In genomic region chrII:3248043-3248718, ce11 we compare ENCODE assay signal across 4 worm cellular contexts.
A peak's percentile ranks its signal among the peaks of the same experiment; 100 is the strongest.
TF ChIP-seq lines count a peak whose summit lies in the region.

Gene fbxc-50 (minus strand): TSS chrII:3248123.
Gene C17F4.2 (plus strand): TSS chrII:3248668.

TF ChIP-seq in whole organism, L1 larva, 84 proteins besides CTCF, POLR2A, EP300 and RAD21:
- TF ChIP-seq blmp-1 (tag; optimal IDR thresholded peaks at IDR 0.05; lab: Kevin White, UChicago), result peak; percentile 80
- TF ChIP-seq nhr-77 (tag; optimal IDR thresholded peaks at IDR 0.05; lab: Kevin White, UChicago), result no peak
- no peak for TF ChIP-seq efl-1 (optimal IDR thresholded peaks at IDR 0.05; lab: Kevin White, UChicago)
- peak in 1 of 2 experiments; percentile 56 for TF ChIP-seq efl-1 (GFP tag; optimal IDR thresholded peaks at IDR 0.05 in 1 of 2; lab: Kevin White, UChicago)

TF ChIP-seq in whole organism, midembryonic, 9 proteins besides CTCF, POLR2A, EP300 and RAD21:
- no peak for TF ChIP-seq tab-1 (GFP tag; IDR thresholded peaks at IDR 0.05; lab: Robert Waterston, UW)
- TF ChIP-seq flt-1 (GFP tag; IDR thresholded peaks at IDR 0.05; lab: Robert Waterston, UW), result no peak
- TF ChIP-seq cog-1 (tag; optimal IDR thresholded peaks at IDR 0.05; lab: Kevin White, UChicago), result no peak
- no peak for TF ChIP-seq klf-2 (GFP tag; conservative IDR thresholded peaks at IDR 0.05; lab: Robert Waterston, UW)
- no peak for TF ChIP-seq med-1 (GFP tag; optimal IDR thresholded peaks at IDR 0.05; lab: Kevin White, UChicago; ENCODE audit: insufficient read depth)
- 0 out of 2 replicates have a peak, but pooled peaks have one; percentile 36 for TF ChIP-seq T22C8.4 (GFP tag; IDR thresholded peaks at IDR 0.05; lab: Robert Waterston, UW)
- TF ChIP-seq ref-1 (GFP tag; conservative IDR thresholded peaks at IDR 0.05; lab: Robert Waterston, UW), result no peak

TF ChIP-seq in whole organism, mixed stage, embryonic, 35 proteins besides CTCF, POLR2A, EP300 and RAD21:
- TF ChIP-seq blmp-1 (tag; optimal IDR thresholded peaks at IDR 0.05; lab: Kevin White, UChicago) (no peak), hlh-1 (tag; optimal IDR thresholded peaks at IDR 0.05; lab: Kevin White, UChicago) (peak; percentile 35)
TF ChIP-seq in whole organism, mixed stage, embryonic: peak in this region for 1.

TF ChIP-seq in whole organism, young adult, 124 proteins besides CTCF, POLR2A, EP300 and RAD21:
- TF ChIP-seq sptf-2 (GFP tag; optimal IDR thresholded peaks at IDR 0.05; lab: Kevin White, UChicago) (no peak), xnd-1 (tag; optimal IDR thresholded peaks at IDR 0.05; lab: Kevin White, UChicago) (peak; percentile 77), ZK185.1 (tag; optimal IDR thresholded peaks at IDR 0.05; lab: Kevin White, UChicago; ENCODE audit: poor library complexity, severe bottlenecking) (no peak), F57A8.1 (GFP tag; optimal IDR thresholded peaks at IDR 0.05; lab: Kevin White, UChicago) (no peak), lsl-1 (GFP tag; optimal IDR thresholded peaks at IDR 0.05; lab: Kevin White, UChicago) (peak; percentile 27), snpc-3.4 (tag; optimal IDR thresholded peaks at IDR 0.05; lab: Kevin White, UChicago) (peak; percentile 13), F33H1.4 (GFP tag; IDR thresholded peaks at IDR 0.05; lab: Robert Waterston, UW) (0 out of 2 replicates have a peak, but pooled peaks have one; percentile 24), madf-8 (GFP tag; conservative IDR thresholded peaks at IDR 0.05; lab: Robert Waterston, UW) (peak; percentile 86), ztf-28 (GFP tag; IDR thresholded peaks at IDR 0.05; lab: Robert Waterston, UW) (no peak), rpc-1 (optimal IDR thresholded peaks at IDR 0.05; lab: Kevin White, UChicago) (no peak), rpc-1 (tag; optimal IDR thresholded peaks at IDR 0.05; lab: Kevin White, UChicago) (no peak), ets-4 (GFP tag; optimal IDR thresholded peaks at IDR 0.05; lab: Kevin White, UChicago) (no peak), dpff-1 (tag; optimal IDR thresholded peaks at IDR 0.05; lab: Kevin White, UChicago) (no peak), ccch-3 (GFP tag; optimal IDR thresholded peaks at IDR 0.05; lab: Kevin White, UChicago) (no peak), mxl-1 (tag; optimal IDR thresholded peaks at IDR 0.05; lab: Kevin White, UChicago) (no peak), B0035.1 (tag; optimal IDR thresholded peaks at IDR 0.05; lab: Kevin White, UChicago) (no peak), ceh-79 (tag; optimal IDR thresholded peaks at IDR 0.05; lab: Kevin White, UChicago) (no peak), F57C9.4 (tag; optimal IDR thresholded peaks at IDR 0.05; lab: Kevin White, UChicago) (no peak), lag-1 (GFP tag; IDR thresholded peaks at IDR 0.05; lab: Robert Waterston, UW) (no peak), bed-2 (GFP tag; IDR thresholded peaks at IDR 0.05; lab: Robert Waterston, UW) (no peak), unc-130 (GFP tag; optimal IDR thresholded peaks at IDR 0.05; lab: Kevin White, UChicago) (no peak), snpc-1.1 (tag; optimal IDR thresholded peaks at IDR 0.05; lab: Kevin White, UChicago; ENCODE audit: insufficient read depth) (peak; percentile 31), atf-7 (tag; optimal IDR thresholded peaks at IDR 0.05; lab: Kevin White, UChicago) (no peak), sea-2 (GFP tag; IDR thresholded peaks at IDR 0.05; lab: Robert Waterston, UW) (no peak), madf-3 (GFP tag; IDR thresholded peaks at IDR 0.05; lab: Robert Waterston, UW) (no peak), efl-1 (GFP tag; optimal IDR thresholded peaks at IDR 0.05; lab: Kevin White, UChicago) (peak; percentile 90), egrh-3 (GFP tag; IDR thresholded peaks at IDR 0.05; lab: Robert Waterston, UW) (no peak), nhr-80 (tag; optimal IDR thresholded peaks at IDR 0.05; lab: Kevin White, UChicago) (no peak), gei-17 (GFP tag; optimal IDR thresholded peaks at IDR 0.05; lab: Kevin White, UChicago) (no peak), rec-8 (tag; optimal IDR thresholded peaks at IDR 0.05; lab: Kevin White, UChicago) (no peak), rcor-1 (GFP tag; IDR thresholded peaks at IDR 0.05; lab: Robert Waterston, UW) (0 out of 2 replicates have a peak, but pooled peaks have one; percentile 10), Y95B8A.8 (GFP tag; IDR thresholded peaks at IDR 0.05; lab: Robert Waterston, UW) (no peak), madf-6 (GFP tag; IDR thresholded peaks at IDR 0.05; lab: Robert Waterston, UW) (peak; percentile 88), dpl-1 (GFP tag; optimal IDR thresholded peaks at IDR 0.05; lab: Kevin White, UChicago) (peak; percentile 58), pbrm-1 (GFP tag; IDR thresholded peaks at IDR 0.05; lab: Robert Waterston, UW) (0 out of 2 replicates have a peak, but pooled peaks have one; percentile 11), hlh-26 (GFP tag; conservative IDR thresholded peaks at IDR 0.05; lab: Robert Waterston, UW) (no peak), repo-1 (tag; optimal IDR thresholded peaks at IDR 0.05; lab: Kevin White, UChicago) (no peak), hmg-1.2 (GFP tag; IDR thresholded peaks at IDR 0.05; lab: Robert Waterston, UW) (peak; percentile 91)

Comparison
In these comparisons a context has a peak if more than half of its experiments do, and no peak if none do; other contexts are left out.
1. Of the 8 proteins assayed by ChIP-seq in both whole organism, young adult and whole organism, L1 larva: peak only in whole organism, young adult: dpl-1; only in whole organism, L1 larva: none; in both: none; in neither: 6; mixed calls (peak in some experiments, not most) for 1.